Worm (Caenorhabditis elegans) whole organism, dauer: ENCODE data around the gene srxa-7.

Source experiments
- unc-62 ChIP-seq: sonication (generic microtip); optimal IDR thresholded peaks from 2 replicates; lab custom pipeline; 2017; ENCODE audit warnings: missing biosample characterization, missing genetic modification reagents, missing genetic modification characterization

Gene srxa-7

DNA sequence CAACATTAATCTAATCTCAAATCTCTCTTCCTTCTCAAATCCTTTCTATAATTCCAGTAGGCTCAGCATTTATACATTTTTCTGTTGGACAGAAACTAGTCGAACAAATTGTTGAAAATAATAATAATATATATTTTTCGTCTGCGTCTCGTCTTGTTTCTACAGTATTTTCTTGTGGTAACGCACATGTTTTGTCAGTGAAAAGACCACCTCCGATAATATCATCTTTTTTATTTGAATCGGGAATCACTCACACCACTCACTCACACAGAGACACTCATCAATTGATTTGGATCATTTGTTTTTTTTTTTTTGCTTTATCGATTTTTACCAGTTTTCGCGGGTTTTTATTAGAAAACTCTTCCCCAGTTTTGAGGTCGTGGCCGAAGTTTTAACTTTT lies 47.3 kb downstream of the srxa-7 start:
- TF ChIP-seq unc-62, result no peak

DNA sequence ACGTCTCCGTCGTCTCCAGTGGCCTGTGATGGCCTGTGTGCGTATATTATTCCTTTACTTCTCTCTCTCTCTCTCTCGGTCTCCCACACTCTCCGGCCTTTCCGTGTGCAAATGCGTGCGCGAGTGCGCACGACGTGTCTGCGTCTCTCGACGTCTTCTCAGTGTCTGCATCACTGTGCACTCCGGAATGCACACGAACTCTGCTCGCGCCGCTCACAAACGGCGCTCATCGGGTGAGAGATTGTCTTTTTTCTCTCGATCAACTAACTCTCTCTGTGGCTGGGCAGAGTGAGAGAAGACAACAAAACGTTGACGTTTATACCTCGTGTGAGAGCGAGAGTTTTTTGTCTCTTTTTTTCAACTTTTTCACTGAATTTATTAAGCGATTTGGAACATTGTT lies 48.6 kb downstream of the srxa-7 start:
- no peak for TF ChIP-seq unc-62

DNA sequence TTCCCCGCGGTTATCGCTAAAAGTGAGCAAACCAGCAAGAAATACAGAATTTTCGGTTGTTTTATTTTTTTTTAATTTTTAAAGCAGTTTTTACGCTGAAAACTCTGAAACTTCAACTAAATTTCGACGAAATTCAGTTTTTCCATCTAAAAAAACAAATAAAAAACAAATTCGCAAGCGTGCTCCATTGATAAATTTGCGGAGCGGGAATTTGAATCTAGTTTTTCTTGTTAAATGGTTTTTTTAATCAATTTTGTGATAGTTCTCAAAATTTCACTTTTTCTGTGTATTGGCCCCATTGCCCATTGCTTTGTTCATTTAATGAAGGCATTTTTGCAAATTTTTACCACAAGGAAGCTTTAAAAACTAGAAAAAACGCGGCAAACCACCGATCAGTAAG lies 49.4 kb downstream of the srxa-7 start:
- TF ChIP-seq unc-62, result no peak

DNA sequence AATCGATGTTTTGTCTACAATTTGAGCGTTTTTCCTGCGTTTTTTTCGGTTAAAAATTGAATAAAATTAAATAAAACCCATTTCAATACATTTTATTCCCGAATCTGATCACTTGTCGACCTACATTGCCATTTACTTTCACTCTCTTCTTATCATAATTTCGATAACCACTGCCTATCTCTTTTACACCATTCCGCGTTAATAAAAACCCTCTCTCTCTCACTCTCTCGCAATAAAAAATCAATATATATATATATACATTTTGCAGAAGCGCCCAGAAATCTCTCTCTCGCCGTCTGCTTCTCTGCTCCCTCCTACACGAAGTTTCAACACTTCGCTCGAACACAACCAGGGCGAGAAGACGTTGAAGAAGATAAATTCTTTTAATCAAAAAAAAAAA lies 49.9 kb downstream of the srxa-7 start, which contains the start of gene pptr-1:
pptr-1 (plus strand) TSS at position 269 of the 400 bp plus-strand sequence.
- no peak for TF ChIP-seq unc-62
